Worm (Caenorhabditis elegans): ENCODE data around the gene F38E1.10.

DNA sequence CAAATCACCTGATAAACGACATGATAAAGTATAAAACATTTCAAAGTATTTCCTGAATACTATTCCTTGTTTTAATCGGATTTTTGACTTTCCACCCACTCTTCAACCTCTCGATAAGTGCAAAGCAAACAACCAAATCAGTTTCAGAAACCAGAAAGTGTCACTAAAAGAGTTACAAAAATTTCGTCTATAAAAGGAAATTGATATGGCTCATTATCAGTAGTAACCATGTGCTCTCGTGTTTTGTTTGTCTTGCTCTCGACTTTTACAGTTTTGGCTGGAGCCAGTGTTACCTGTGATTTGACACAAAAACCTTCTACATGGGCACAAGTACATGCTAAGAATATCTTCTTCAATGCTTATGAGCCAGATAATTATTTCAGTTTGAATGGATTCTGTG lies 8.4 kb upstream of the F38E1.10 start, which contains the start of gene F52E1.14:
- TF ChIP-seq pha-4 (tag; optimal IDR thresholded peaks at IDR 0.05) (no peak), elt-1 (tag; optimal IDR thresholded peaks at IDR 0.05; ENCODE audit: borderline replicate concordance, insufficient read depth) (no peak), unc-62 (GFP tag; optimal IDR thresholded peaks at IDR 0.05) (no peak), tbx-8 (GFP tag; optimal IDR thresholded peaks at IDR 0.05) (no peak), nhr-28 (tag; optimal IDR thresholded peaks at IDR 0.05) (no peak), snpc-4 (tag; optimal IDR thresholded peaks at IDR 0.05) (no peak), nhr-237 (tag; optimal IDR thresholded peaks at IDR 0.05) (no peak), sptf-1 (tag; optimal IDR thresholded peaks at IDR 0.05) (no peak), mep-1 (tag; optimal IDR thresholded peaks at IDR 0.05) (no peak), nhr-76 (tag; optimal IDR thresholded peaks at IDR 0.05) (no peak), ces-1 (GFP tag; optimal IDR thresholded peaks at IDR 0.05) (no peak), zip-8 (tag; optimal IDR thresholded peaks at IDR 0.05) (no peak)
